Worm (Caenorhabditis elegans) whole organism, L4/young adult: ENCODE data around the gene mrps-18.C.

Experiments
- W03F9.2 ChIP-seq: fragments of 150-350 bp; optimal IDR thresholded peaks from 2 replicates; lab custom pipeline; 2014; ENCODE audit warnings: missing biosample characterization, missing genetic modification characterization
- him-1 ChIP-seq: sonication (generic microtip); optimal IDR thresholded peaks from 2 replicates; lab custom pipeline; 2016; ENCODE audit warnings: missing genotype, missing genetic modification reagents, missing genetic modification characterization, missing compliant biosample characterization

DNA sequence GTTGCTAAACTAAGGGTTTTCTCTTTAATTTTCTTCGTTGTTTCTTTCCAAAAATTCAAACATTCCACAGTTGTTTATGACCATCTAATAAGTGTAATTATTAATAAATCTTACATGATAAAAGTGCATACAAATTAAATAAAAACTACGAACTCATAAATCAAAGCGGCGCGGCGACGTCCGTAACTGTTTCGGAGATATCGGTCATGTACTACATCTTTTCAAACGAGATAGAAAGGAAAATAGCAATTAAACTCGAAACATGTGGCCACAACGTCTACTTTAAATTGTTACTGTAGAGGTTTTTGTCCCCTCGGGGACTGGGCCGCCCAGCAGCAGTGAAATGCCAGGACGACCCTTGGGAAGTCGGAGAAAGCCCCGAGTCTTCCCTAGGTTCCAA lies 20.1 kb upstream of the mrps-18.C start:
- no peak for TF ChIP-seq him-1
- TF ChIP-seq W03F9.2: no peak
